Worm (Caenorhabditis elegans) whole organism, L4 larva: ENCODE data around the gene C03A3.9.

Experiments
- ctbp-1 ChIP-seq: fragments of 200-800 bp; sonication (Bioruptor generic); IDR thresholded peaks from 2 replicates; pipeline ENCODE4 v1.3.6; 2022; ENCODE audit warnings: missing genetic modification reagents, missing genetic modification characterization, missing compliant biosample characterization
- hlh-30 ChIP-seq: sonication (generic microtip); optimal IDR thresholded peaks from 2 replicates; lab custom pipeline; 2017; ENCODE audit warnings: antibody characterized with exemption, mild to moderate bottlenecking, missing genetic modification characterization, missing compliant biosample characterization; ENCODE audit not compliant: insufficient read depth
- lim-7 ChIP-seq: fragments of 200-800 bp; sonication (Bioruptor generic); IDR thresholded peaks from 2 replicates; pipeline ENCODE4 v1.3.6; 2022; ENCODE audit warnings: missing genetic modification characterization, missing compliant biosample characterization
- mxl-3 ChIP-seq: fragments of 200-800 bp; sonication (Bioruptor generic); optimal IDR thresholded peaks from 2 replicates; lab custom pipeline; 2018; ENCODE audit warnings: mild to moderate bottlenecking, missing genetic modification characterization, missing compliant biosample characterization
- snpc-1.2 ChIP-seq: fragments of 200-800 bp; sonication (Bioruptor generic); IDR thresholded peaks from 2 replicates; pipeline ENCODE4 v1.3.6; 2022; ENCODE audit warnings: missing genetic modification reagents, missing genetic modification characterization, missing compliant biosample characterization
- unc-62 ChIP-seq, 3 experiments: fragments of 150-350 bp in 1 of 3; sonication (generic microtip); optimal IDR thresholded peaks in 2 of 3; peaks in 1 of 3; 1 replicate in 1 of 3; 2 replicates in 2 of 3; lab custom pipeline; 2014 to 2017; ENCODE audit warnings: missing biosample characterization in 3 of 3, missing genetic modification characterization in 3 of 3, missing genetic modification reagents in 3 of 3, missing genotype in 1 of 3

Gene C03A3.9

ce11 chrX:11315392-11315791 lies 48.6 kb downstream of the C03A3.9 start, which contains the start of gene F08G12.11:
TSS of gene F08G12.11 (minus strand) at chrX:11315572.
- TF ChIP-seq unc-62 (GFP tag; optimal IDR thresholded peaks at IDR 0.05 in 1 of 2; lab: Kevin White, UChicago) (peak in 1 of 2 experiments; percentile 91), unc-62 (tag; optimal IDR thresholded peaks at IDR 0.05; lab: Kevin White, UChicago) (no peak), snpc-1.2 (GFP tag; lab: Robert Waterston, UW) (no peak), mxl-3 (GFP tag; lab: Kevin White, UChicago) (no peak)

ce11 chrX:11316750-11317149 lies 49.9 kb downstream of the C03A3.9 start, which contains the start of gene nlp-57:
TSS of gene nlp-57 (plus strand) at chrX:11317050.
- TF ChIP-seq lim-7 (GFP tag; lab: Robert Waterston, UW), result no peak
- TF ChIP-seq ctbp-1 (GFP tag; lab: Robert Waterston, UW), result no peak
- no peak for TF ChIP-seq hlh-30 (tag; lab: Kevin White, UChicago)
